Worm (Caenorhabditis elegans) whole organism, midembryonic: ENCODE results near the gene nhr-163.

Experiments used
- cog-1 ChIP-seq: sonication (generic microtip); optimal IDR thresholded peaks from 2 replicates; lab custom pipeline; 2016; ENCODE audit warnings: missing genetic modification characterization, missing compliant biosample characterization
- flt-1 ChIP-seq: fragments of 200-800 bp; sonication (Bioruptor generic); IDR thresholded peaks from 2 replicates; pipeline ENCODE4 v1.3.6; 2022; ENCODE audit warnings: missing genetic modification characterization, missing compliant biosample characterization
- med-1 ChIP-seq: sonication (generic microtip); optimal IDR thresholded peaks from 2 replicates; lab custom pipeline; 2017; ENCODE audit warnings: missing genetic modification characterization, mild to moderate bottlenecking, missing compliant biosample characterization, antibody characterized with exemption, missing genetic modification reagents; ENCODE audit not compliant: insufficient read depth
- tab-1 ChIP-seq: fragments of 200-800 bp; sonication (Bioruptor generic); IDR thresholded peaks from 2 replicates; pipeline ENCODE4 v1.3.6; 2022; ENCODE audit warnings: missing genetic modification characterization, missing compliant biosample characterization

DNA sequence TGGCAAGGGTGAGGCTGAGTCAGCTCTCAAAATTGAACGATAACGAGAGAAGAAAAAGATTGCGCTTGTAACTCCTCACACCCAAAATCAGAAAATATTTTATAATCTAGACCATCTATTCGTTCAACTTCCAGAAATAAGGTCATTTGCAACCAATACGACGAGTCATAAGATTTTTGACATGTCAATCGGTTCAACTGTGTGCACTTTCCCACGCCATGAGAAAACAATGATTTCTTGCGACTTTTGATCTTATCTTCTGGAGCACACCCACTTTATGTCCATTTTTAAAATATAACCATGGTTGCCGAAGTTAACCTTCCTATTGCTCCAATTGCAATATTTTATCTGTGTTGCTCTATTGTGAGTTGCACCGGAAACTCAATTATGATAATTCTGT is 31.2 kb upstream of the nhr-163 start, which contains the start of gene srsx-32:
- TF ChIP-seq cog-1 (tag; lab: Kevin White, UChicago) (no peak), tab-1 (no peak), med-1 (GFP tag; lab: Kevin White, UChicago) (no peak), flt-1 (no peak)
